Fruit fly (Drosophila melanogaster) whole organism, embryonic: Measurements from ENCODE around the gene CG17207.

Experiments
- Aef1 ChIP-seq: fragments of 200-800 bp; sonication (Bioruptor generic); IDR thresholded peaks from 3 replicates; pipeline ENCODE4 v1.3.6; 2022; ENCODE audit warnings: missing biosample characterization, missing genetic modification characterization
- CG10431 ChIP-seq: fragments of 200-800 bp; sonication (Bioruptor generic); optimal IDR thresholded peaks from 3 replicates; lab custom pipeline; 2018; ENCODE audit warnings: missing biosample characterization, mild to moderate bottlenecking, missing genetic modification characterization
- CG12104 ChIP-seq: fragments of 200-800 bp; sonication (Bioruptor generic); optimal IDR thresholded peaks from 3 replicates; lab custom pipeline; 2016; ENCODE audit warnings: missing biosample characterization, missing genetic modification characterization
- CG12155 ChIP-seq: fragments of 200-800 bp; sonication (Bioruptor generic); optimal IDR thresholded peaks from 3 replicates; lab custom pipeline; 2016; ENCODE audit warnings: missing biosample characterization, missing genetic modification characterization
- CG12219 ChIP-seq: fragments of 200-800 bp; sonication (Bioruptor generic); optimal IDR thresholded peaks from 3 replicates; lab custom pipeline; 2018; ENCODE audit warnings: missing biosample characterization, mild to moderate bottlenecking, missing genetic modification characterization
- CG13123 ChIP-seq: fragments of 200-800 bp; sonication (Bioruptor generic); optimal IDR thresholded peaks from 2 replicates; lab custom pipeline; 2016; ENCODE audit warnings: missing biosample characterization, missing genetic modification characterization
- CG17361 ChIP-seq: fragments of 200-800 bp; sonication (Bioruptor generic); IDR thresholded peaks from 3 replicates; pipeline ENCODE4 v1.3.6; 2022; ENCODE audit warnings: missing biosample characterization, missing genetic modification characterization
- CG18011 ChIP-seq: fragments of 200-800 bp; sonication (Bioruptor generic); optimal IDR thresholded peaks from 2 replicates; lab custom pipeline; 2017; ENCODE audit warnings: missing biosample characterization, missing genetic modification characterization, mild to moderate bottlenecking, moderate library complexity, missing genotype
- CG43689 ChIP-seq: fragments of 200-800 bp; sonication (Bioruptor generic); IDR thresholded peaks from 2 replicates; pipeline ENCODE4 v1.3.6; 2022; ENCODE audit warnings: missing biosample characterization, missing genetic modification characterization
- CG5953 ChIP-seq: fragments of 200-800 bp; sonication (Bioruptor generic); IDR thresholded peaks from 2 replicates; pipeline ENCODE4 v1.3.6; 2022; ENCODE audit warnings: missing biosample characterization, missing genetic modification characterization
- CG6254 ChIP-seq: fragments of 200-800 bp; sonication (Bioruptor generic); optimal IDR thresholded peaks from 3 replicates; lab custom pipeline; 2017; ENCODE audit warnings: mild to moderate bottlenecking, missing biosample characterization, missing genetic modification reagents, missing genetic modification characterization
- CG6683 ChIP-seq: fragments of 200-800 bp; sonication (Bioruptor generic); optimal IDR thresholded peaks from 2 replicates; lab custom pipeline; 2017; ENCODE audit warnings: missing biosample characterization, mild to moderate bottlenecking, missing genetic modification characterization, missing genetic modification reagents
- CG8281 ChIP-seq: fragments of 200-800 bp; sonication (Bioruptor generic); optimal IDR thresholded peaks from 2 replicates; lab custom pipeline; 2018; ENCODE audit warnings: missing biosample characterization, mild to moderate bottlenecking, missing genetic modification characterization, moderate library complexity
- CrebB ChIP-seq: fragments of 200-800 bp; sonication (Bioruptor generic); optimal IDR thresholded peaks from 3 replicates; lab custom pipeline; 2018; ENCODE audit warnings: missing biosample characterization, mild to moderate bottlenecking, missing genetic modification characterization
- Dref ChIP-seq: fragments of 200-800 bp; sonication (Bioruptor generic); IDR thresholded peaks from 2 replicates; pipeline ENCODE4 v1.3.6; 2022; ENCODE audit warnings: missing biosample characterization, missing genetic modification characterization
- Elba2 ChIP-seq: fragments of 200-800 bp; sonication (Bioruptor generic); optimal IDR thresholded peaks from 3 replicates; lab custom pipeline; 2016; ENCODE audit warnings: missing biosample characterization, missing genetic modification characterization
- Ets65A ChIP-seq: fragments of 200-800 bp; sonication (Bioruptor generic); peaks from one replicate; lab custom pipeline; 2016; ENCODE audit warnings: missing biosample characterization, missing genetic modification characterization
- HLH4C ChIP-seq: fragments of 200-800 bp; sonication (Bioruptor generic); IDR thresholded peaks from 3 replicates; pipeline ENCODE4 v1.3.6; 2022; ENCODE audit warnings: missing biosample characterization, missing genetic modification characterization; ENCODE audit not compliant: partially characterized antibody
- HmgZ ChIP-seq: fragments of 200-800 bp; sonication (Bioruptor generic); optimal IDR thresholded peaks from 2 replicates; lab custom pipeline; 2018; ENCODE audit warnings: missing biosample characterization, mild to moderate bottlenecking, missing genetic modification characterization
- Jarid2 ChIP-seq: fragments of 200-800 bp; sonication (Bioruptor generic); optimal IDR thresholded peaks from 3 replicates; lab custom pipeline; 2017; ENCODE audit warnings: mild to moderate bottlenecking, missing biosample characterization, missing genetic modification reagents, missing genetic modification characterization
- Med ChIP-seq: fragments of 200-800 bp; sonication (Bioruptor generic); peaks from one replicate; lab custom pipeline; 2016; ENCODE audit warnings: missing biosample characterization, missing genetic modification characterization, mild to moderate bottlenecking, inconsistent platforms, moderate library complexity
- Mrtf ChIP-seq: fragments of 200-800 bp; sonication (Bioruptor generic); IDR thresholded peaks from 3 replicates; pipeline ENCODE4 v1.3.6; 2022; ENCODE audit warnings: missing biosample characterization, missing genetic modification characterization
- NFAT ChIP-seq: fragments of 200-800 bp; sonication (Bioruptor generic); IDR thresholded peaks from 2 replicates; pipeline ENCODE4 v1.3.6; 2022; ENCODE audit warnings: missing biosample characterization, missing genetic modification characterization
- NfI ChIP-seq: fragments of 200-800 bp; sonication (Bioruptor generic); optimal IDR thresholded peaks from 3 replicates; lab custom pipeline; 2018; ENCODE audit warnings: missing biosample characterization, mild to moderate bottlenecking, missing genetic modification characterization, moderate library complexity
- Rx ChIP-seq: fragments of 200-800 bp; sonication (Bioruptor generic); IDR thresholded peaks from 2 replicates; pipeline ENCODE4 v1.3.6; 2022; ENCODE audit warnings: missing biosample characterization, missing genetic modification characterization
- Six4 ChIP-seq: fragments of 200-800 bp; sonication (Bioruptor generic); optimal IDR thresholded peaks from 2 replicates; lab custom pipeline; 2016; ENCODE audit warnings: missing biosample characterization, missing genetic modification characterization
- abd-A ChIP-seq: fragments of 200-800 bp; sonication (Bioruptor generic); optimal IDR thresholded peaks from 3 replicates; lab custom pipeline; 2019; ENCODE audit warnings: missing biosample characterization, mild to moderate bottlenecking, missing genetic modification characterization, moderate library complexity
- amos ChIP-seq: fragments of 200-800 bp; sonication (Bioruptor generic); IDR thresholded peaks from 2 replicates; pipeline ENCODE4 v1.3.6; 2022; ENCODE audit warnings: missing biosample characterization, missing genetic modification characterization; ENCODE audit not compliant: partially characterized antibody
- az2 ChIP-seq: fragments of 200-800 bp; sonication (Bioruptor generic); optimal IDR thresholded peaks from 3 replicates; lab custom pipeline; 2016; ENCODE audit warnings: missing biosample characterization, missing genetic modification characterization
- bcd ChIP-seq: fragments of 200-800 bp; sonication (Bioruptor generic); optimal IDR thresholded peaks from 2 replicates; lab custom pipeline; 2017; ENCODE audit warnings: missing biosample characterization, mild to moderate bottlenecking, missing genetic modification characterization
- bigmax ChIP-seq: fragments of 200-800 bp; sonication (Bioruptor generic); optimal IDR thresholded peaks from 2 replicates; lab custom pipeline; 2018; ENCODE audit warnings: missing biosample characterization, mild to moderate bottlenecking, missing genetic modification characterization
- cg ChIP-seq: fragments of 200-800 bp; sonication (Bioruptor generic); optimal IDR thresholded peaks from 3 replicates; lab custom pipeline; 2019; ENCODE audit warnings: missing biosample characterization, mild to moderate bottlenecking, missing genetic modification characterization, moderate library complexity
- chn ChIP-seq: fragments of 200-800 bp; sonication (Bioruptor generic); optimal IDR thresholded peaks from 2 replicates; lab custom pipeline; 2016; ENCODE audit warnings: missing biosample characterization, missing genetic modification characterization
- ci ChIP-seq: fragments of 200-800 bp; sonication (Bioruptor generic); IDR thresholded peaks from 3 replicates; pipeline ENCODE4 v1.3.6; 2022; ENCODE audit warnings: missing biosample characterization, missing genetic modification characterization
- crc ChIP-seq: fragments of 200-800 bp; sonication (Bioruptor generic); optimal IDR thresholded peaks from 2 replicates; lab custom pipeline; 2016; ENCODE audit warnings: missing biosample characterization, missing genetic modification characterization
- dpn ChIP-seq, 2 experiments: fragments of 200-800 bp; sonication (Bioruptor generic); optimal IDR thresholded peaks; 3 replicates each; lab custom pipeline; 2016; ENCODE audit warnings: missing biosample characterization in 2 of 2, missing genetic modification characterization in 2 of 2
- en ChIP-seq: fragments of 200-800 bp; sonication (Bioruptor generic); optimal IDR thresholded peaks from 2 replicates; lab custom pipeline; 2016; ENCODE audit warnings: missing biosample characterization, missing genetic modification characterization
- fd96Cb ChIP-seq: fragments of 200-800 bp; sonication (Bioruptor generic); optimal IDR thresholded peaks from 2 replicates; lab custom pipeline; 2018; ENCODE audit warnings: missing biosample characterization, mild to moderate bottlenecking, missing genetic modification characterization, moderate library complexity
- ftz-f1 ChIP-seq: fragments of 200-800 bp; sonication (Bioruptor generic); optimal IDR thresholded peaks from 2 replicates; lab custom pipeline; 2016; ENCODE audit warnings: missing biosample characterization, missing genetic modification characterization
- grau ChIP-seq: fragments of 200-800 bp; optimal IDR thresholded peaks from 3 replicates; lab custom pipeline; 2019; ENCODE audit warnings: missing biosample characterization, mild to moderate bottlenecking, missing genetic modification characterization, moderate library complexity
- lilli ChIP-seq: fragments of 200-800 bp; sonication (Bioruptor generic); optimal IDR thresholded peaks from 3 replicates; lab custom pipeline; 2016; ENCODE audit warnings: missing biosample characterization, missing genetic modification characterization
- luna ChIP-seq: fragments of 200-800 bp; sonication (Bioruptor generic); optimal IDR thresholded peaks from 2 replicates; lab custom pipeline; 2016; ENCODE audit warnings: missing biosample characterization, missing genetic modification characterization
- mam ChIP-seq: fragments of 200-800 bp; sonication (Bioruptor generic); optimal IDR thresholded peaks from 3 replicates; lab custom pipeline; 2016; ENCODE audit warnings: missing biosample characterization, missing genetic modification characterization
- oc ChIP-seq: fragments of 200-800 bp; sonication (Bioruptor generic); optimal IDR thresholded peaks from 2 replicates; lab custom pipeline; 2018; ENCODE audit warnings: missing biosample characterization, mild to moderate bottlenecking, missing genetic modification characterization, moderate library complexity
- p53 ChIP-seq: fragments of 200-800 bp; sonication (Bioruptor generic); optimal IDR thresholded peaks from 2 replicates; lab custom pipeline; 2016; ENCODE audit warnings: missing biosample characterization, missing genetic modification characterization
- slbo ChIP-seq: fragments of 200-800 bp; sonication (Bioruptor generic); IDR thresholded peaks from 2 replicates; pipeline ENCODE4 v1.3.6; 2022; ENCODE audit warnings: missing biosample characterization, missing genetic modification characterization
- sna ChIP-seq: fragments of 200-800 bp; sonication (Bioruptor generic); IDR thresholded peaks from 2 replicates; pipeline ENCODE4 v1.3.6; 2022; ENCODE audit warnings: missing biosample characterization, missing genetic modification characterization; ENCODE audit not compliant: partially characterized antibody
- sr ChIP-seq: fragments of 200-800 bp; sonication (Bioruptor generic); IDR thresholded peaks from 3 replicates; pipeline ENCODE4 v1.3.6; 2022; ENCODE audit warnings: missing biosample characterization, missing genetic modification characterization
- tna ChIP-seq: fragments of 200-800 bp; sonication (Bioruptor generic); IDR thresholded peaks from 2 replicates; pipeline ENCODE4 v1.3.6; 2022; ENCODE audit warnings: missing biosample characterization, missing genetic modification characterization; ENCODE audit not compliant: partially characterized antibody
- wor ChIP-seq: fragments of 200-800 bp; sonication (Bioruptor generic); IDR thresholded peaks from 2 replicates; pipeline ENCODE4 v1.3.6; 2022; ENCODE audit warnings: missing biosample characterization, missing genetic modification characterization
- z ChIP-seq: fragments of 200-800 bp; sonication (Bioruptor generic); IDR thresholded peaks from 3 replicates; pipeline ENCODE4 v1.3.6; 2022; ENCODE audit warnings: missing biosample characterization, missing genetic modification characterization

Gene CG17207

dm6 chr3R:12398620-12399247, 40.2 kb downstream of the CG17207 start, which contains the start of gene Cyp9f3 (continued):
- TF ChIP-seq crc (GFP tag; lab: Kevin White, UChicago) (no peak), oc (tag; lab: Kevin White, UChicago) (no peak), sna (GFP tag; lab: Robert Waterston, UW) (no peak), NfI (GFP tag; lab: Kevin White, UChicago) (no peak), CG13123 (GFP tag; lab: Kevin White, UChicago) (no peak), CG18011 (peak; percentile 9), CG12104 (GFP tag; lab: Kevin White, UChicago) (no peak), CG43689 (no peak), wor (no peak), HmgZ (tag; lab: Kevin White, UChicago) (peak; percentile 13), Elba2 (GFP tag; lab: Kevin White, UChicago) (no peak), Aef1 (GFP tag; lab: Robert Waterston, UW) (no peak), bigmax (no peak), abd-A (tag; lab: Kevin White, UChicago) (no peak), amos (GFP tag; lab: Robert Waterston, UW) (peak; percentile 33; the same call in 1 of the 2 replicates), fd96Cb (no peak), Dref (0 out of 2 replicates have a peak, but pooled peaks have one; percentile 10), HLH4C (GFP tag; lab: Robert Waterston, UW) (no peak), mam (no peak), cg (GFP tag; lab: Kevin White, UChicago) (peak; percentile 40), dpn (GFP tag; optimal IDR thresholded peaks at IDR 0.05; lab: Kevin White, UChicago) (no peak), CG17361 (GFP tag; lab: Robert Waterston, UW) (no peak), az2 (no peak), lilli (GFP tag; lab: Kevin White, UChicago) (no peak), CG5953 (no peak), tna (GFP tag; lab: Robert Waterston, UW) (no peak), CG6683 (no peak), Ets65A (GFP tag; lab: Kevin White, UChicago) (peak; percentile 50), CrebB (tag; lab: Kevin White, UChicago) (no peak), CG8281 (tag; lab: Kevin White, UChicago) (peak; percentile 8), en (no peak), Rx (GFP tag; lab: Robert Waterston, UW) (no peak), p53 (GFP tag; lab: Kevin White, UChicago) (no peak), CG6254 (GFP tag; lab: Kevin White, UChicago) (no peak), Six4 (GFP tag; lab: Kevin White, UChicago) (no peak), NFAT (GFP tag; lab: Robert Waterston, UW) (no peak), CG12219 (no peak), chn (GFP tag; lab: Kevin White, UChicago) (no peak), luna (no peak), ci (GFP tag; lab: Robert Waterston, UW) (no peak), CG12155 (no peak), bcd (GFP tag; lab: Kevin White, UChicago) (no peak), Med (GFP tag; lab: Kevin White, UChicago) (no peak), grau (tag; lab: Kevin White, UChicago) (no peak), Jarid2 (peak; percentile 54), CG10431 (GFP tag; lab: Kevin White, UChicago) (no peak), Mrtf (no peak), z (GFP tag; lab: Robert Waterston, UW) (peak; percentile 88), slbo (no peak; the same call in 1 of the 2 replicates), ftz-f1 (peak; percentile 75), sr (GFP tag; lab: Robert Waterston, UW) (no peak)
